Fruit fly (Drosophila melanogaster): ENCODE measurements around the gene D12.

DNA sequence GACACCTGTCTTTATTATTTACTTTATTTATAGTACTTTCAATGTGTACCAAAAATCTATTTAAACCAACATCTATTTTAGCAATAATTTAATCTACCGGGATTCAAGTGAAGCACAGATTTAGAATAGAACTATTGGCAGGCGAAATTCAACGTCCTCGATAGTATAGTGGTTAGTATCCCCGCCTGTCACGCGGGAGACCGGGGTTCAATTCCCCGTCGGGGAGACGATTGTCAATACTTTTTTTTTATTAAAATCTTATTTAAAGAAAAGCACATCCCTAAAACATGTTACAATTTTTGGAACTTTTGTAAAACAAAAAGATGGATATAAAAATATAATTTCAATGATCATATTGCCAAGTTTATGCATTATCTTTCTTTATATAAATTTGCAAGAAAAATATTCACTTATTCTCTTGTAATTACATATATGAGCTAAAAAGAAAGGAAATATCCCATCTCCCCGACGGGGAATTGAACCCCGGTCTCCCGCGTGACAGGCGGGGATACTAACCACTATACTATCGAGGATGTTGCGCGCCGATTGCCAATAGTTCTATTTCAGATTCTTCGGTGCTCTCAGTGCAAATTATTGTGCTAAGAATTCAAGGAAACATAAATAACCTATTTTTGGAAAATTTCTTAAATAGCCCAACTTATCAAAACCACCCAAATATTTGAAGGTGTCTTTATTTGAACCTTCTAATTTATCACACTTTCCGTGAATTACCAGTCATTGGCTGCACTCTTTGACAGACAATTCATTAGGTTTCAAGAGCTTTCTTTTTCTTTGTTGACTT lies 44.7 kb upstream of the D12 start, which contains the start of gene CG43796:
- TF ChIP-seq CG8478 (optimal IDR thresholded peaks at IDR 0.05) (no peak), CTCF (optimal IDR thresholded peaks at IDR 0.05) (no peak)
